Worm (Caenorhabditis elegans) whole organism, young adult: Measurements from ENCODE around the gene pho-14.

Experiments used
- C17E4.6 ChIP-seq: fragments of 200-800 bp; sonication (Bioruptor generic); IDR thresholded peaks from 2 replicates; pipeline ENCODE4 v1.3.6; 2022; ENCODE audit warnings: missing genetic modification reagents, missing genetic modification characterization, missing compliant biosample characterization
- Y53G8AR.9 ChIP-seq: fragments of 200-800 bp; sonication (Bioruptor generic); conservative IDR thresholded peaks from 2 replicates; pipeline ENCODE4 v1.3.6; 2022; ENCODE audit warnings: missing genetic modification reagents, missing genetic modification characterization, missing compliant biosample characterization
- atf-7 ChIP-seq: sonication (generic microtip); optimal IDR thresholded peaks from 2 replicates; lab custom pipeline; 2017; ENCODE audit warnings: mild to moderate bottlenecking, missing genetic modification characterization, missing compliant biosample characterization
- dox-1 ChIP-seq: fragments of 200-800 bp; sonication (Bioruptor generic); IDR thresholded peaks from 2 replicates; pipeline ENCODE4 v1.3.6; 2022; ENCODE audit warnings: missing genetic modification reagents, missing genetic modification characterization, missing compliant biosample characterization
- dpff-1 ChIP-seq: sonication (generic microtip); optimal IDR thresholded peaks from 2 replicates; lab custom pipeline; 2017; ENCODE audit warnings: mild to moderate bottlenecking, missing genetic modification characterization, missing compliant biosample characterization
- dpl-1 ChIP-seq: fragments of 150-350 bp; optimal IDR thresholded peaks from 2 replicates; lab custom pipeline; 2014; ENCODE audit warnings: missing biosample characterization, missing genetic modification reagents, missing genetic modification characterization
- egrh-3 ChIP-seq: fragments of 200-800 bp; sonication (Bioruptor generic); IDR thresholded peaks from 2 replicates; pipeline ENCODE4 v1.3.6; 2022; ENCODE audit warnings: missing genetic modification reagents, missing genetic modification characterization, missing compliant biosample characterization
- nhr-27 ChIP-seq: fragments of 200-800 bp; sonication (Bioruptor generic); optimal IDR thresholded peaks from 2 replicates; lab custom pipeline; 2018; ENCODE audit warnings: mild to moderate bottlenecking, missing genetic modification characterization, moderate library complexity, missing compliant biosample characterization
- nhr-90 ChIP-seq: sonication (generic microtip); optimal IDR thresholded peaks from 2 replicates; lab custom pipeline; 2016; ENCODE audit warnings: missing genotype, mild to moderate bottlenecking, missing genetic modification characterization, missing compliant biosample characterization
- rec-8 ChIP-seq, 2 experiments: sonication (generic microtip); optimal IDR thresholded peaks; 2 replicates each; lab custom pipeline; 2016; ENCODE audit warnings: mild to moderate bottlenecking in 2 of 2, missing genetic modification characterization in 2 of 2, missing genetic modification reagents in 2 of 2, missing genotype in 2 of 2, missing biosample characterization in 1 of 2, missing compliant biosample characterization in 1 of 2, moderate library complexity in 1 of 2
- tbp1 ChIP-seq: fragments of 200-800 bp; sonication (Bioruptor generic); optimal IDR thresholded peaks from 2 replicates; lab custom pipeline; 2018; ENCODE audit warnings: mild to moderate bottlenecking, missing genetic modification characterization, missing compliant biosample characterization
- unc-62 ChIP-seq: fragments of 150-350 bp; optimal IDR thresholded peaks from 2 replicates; lab custom pipeline; 2014; ENCODE audit warnings: missing biosample characterization, missing genetic modification reagents, missing genetic modification characterization

- no peak for TF ChIP-seq rec-8 (tag; optimal IDR thresholded peaks at IDR 0.05; lab: Kevin White, UChicago)
- no peak for TF ChIP-seq nhr-27 (tag; lab: Kevin White, UChicago)
- no peak for TF ChIP-seq nhr-90 (tag; lab: Kevin White, UChicago)
- no peak for TF ChIP-seq dox-1 (GFP tag; lab: Robert Waterston, UW)
- no peak for TF ChIP-seq dpl-1 (GFP tag; lab: Kevin White, UChicago)
- TF ChIP-seq unc-62 (GFP tag; lab: Kevin White, UChicago) = no peak
- no peak for TF ChIP-seq atf-7 (tag; lab: Kevin White, UChicago)
- no peak for TF ChIP-seq egrh-3
- TF ChIP-seq C17E4.6 (GFP tag; lab: Robert Waterston, UW) = no peak
- TF ChIP-seq tbp1 (GFP tag; lab: Kevin White, UChicago) = no peak
- no peak for TF ChIP-seq Y53G8AR.9
- no peak for TF ChIP-seq dpff-1 (tag; lab: Kevin White, UChicago)
Measured at ce11 chrII:1082859-1083258, 17.8 kb downstream of the pho-14 start, which contains the start of gene K02E7.1.
